Worm (Caenorhabditis elegans) whole organism, L2 larva: ENCODE data around the gene Y42A5A.3.
A peak's percentile ranks its signal among the peaks of the same experiment; 100 is the strongest.
"Not testable (repeated sequence)": the region's sequence is repeated elsewhere in the genome, so short reads cannot be mapped to it uniquely, and the experiment has no call there.

ENCODE experiments used
- Y55F3AM.14 ChIP-seq: fragments of 200-800 bp; sonication (Bioruptor generic); optimal IDR thresholded peaks from 2 replicates; lab custom pipeline; 2018; ENCODE audit warnings: mild to moderate bottlenecking, missing genetic modification characterization, missing compliant biosample characterization
- aly-2 ChIP-seq: fragments of 150-350 bp; optimal IDR thresholded peaks from 2 replicates; lab custom pipeline; 2014; ENCODE audit warnings: missing biosample characterization, missing genetic modification characterization
- blmp-1 ChIP-seq: sonication (generic microtip); optimal IDR thresholded peaks from 2 replicates; lab custom pipeline; 2017; ENCODE audit warnings: missing genetic modification characterization, mild to moderate bottlenecking, missing compliant biosample characterization, antibody characterized with exemption, moderate library complexity; ENCODE audit not compliant: insufficient read depth
- ceh-16 ChIP-seq: fragments of 150-350 bp; optimal IDR thresholded peaks from 2 replicates; lab custom pipeline; 2014; ENCODE audit warnings: missing biosample characterization, missing genetic modification characterization
- ceh-82 ChIP-seq: fragments of 150-350 bp; optimal IDR thresholded peaks from 2 replicates; lab custom pipeline; 2014; ENCODE audit warnings: missing biosample characterization, missing genetic modification characterization
- egl-27 ChIP-seq: sonication (generic microtip); optimal IDR thresholded peaks from 3 replicates; lab custom pipeline; 2017; ENCODE audit warnings: missing biosample characterization, missing genetic modification reagents, missing genetic modification characterization
- elt-1 ChIP-seq: fragments of 150-350 bp; optimal IDR thresholded peaks from 2 replicates; lab custom pipeline; 2014; ENCODE audit warnings: missing biosample characterization, missing genetic modification characterization
- elt-3 ChIP-seq: sonication (generic microtip); optimal IDR thresholded peaks from 2 replicates; lab custom pipeline; 2017; ENCODE audit warnings: missing biosample characterization, missing genetic modification characterization
- fos-1 ChIP-seq: fragments of 150-350 bp; optimal IDR thresholded peaks from 2 replicates; lab custom pipeline; 2014; ENCODE audit warnings: missing biosample characterization, missing genetic modification characterization
- lin-39 ChIP-seq: fragments of 150-350 bp; optimal IDR thresholded peaks from 2 replicates; lab custom pipeline; 2014; ENCODE audit warnings: missing biosample characterization, missing genetic modification reagents, missing genetic modification characterization
- lsy-2 ChIP-seq, 2 experiments: fragments of 150-350 bp in 1 of 2; sonication (generic microtip) in 1 of 2; optimal IDR thresholded peaks; 2 replicates each; lab custom pipeline; 2014 to 2017; ENCODE audit warnings: missing biosample characterization in 2 of 2, missing genetic modification characterization in 2 of 2
- mab-5 ChIP-seq: fragments of 150-350 bp; optimal IDR thresholded peaks from 2 replicates; lab custom pipeline; 2014; ENCODE audit warnings: missing biosample characterization, missing genetic modification characterization
- mbf-1 ChIP-seq: sonication (generic microtip); optimal IDR thresholded peaks from 2 replicates; lab custom pipeline; 2017; ENCODE audit warnings: missing biosample characterization, missing genetic modification characterization
- mdl-1 ChIP-seq, 2 experiments: fragments of 150-350 bp in 1 of 2; sonication (generic microtip) in 1 of 2; optimal IDR thresholded peaks; 2 replicates each; lab custom pipeline; 2017; ENCODE audit warnings: missing biosample characterization in 2 of 2, missing genetic modification characterization in 2 of 2
- nhr-10 ChIP-seq: sonication (generic microtip); optimal IDR thresholded peaks from 2 replicates; lab custom pipeline; 2017; ENCODE audit warnings: missing biosample characterization, missing genetic modification characterization
- nhr-129 ChIP-seq: fragments of 150-350 bp; optimal IDR thresholded peaks from 2 replicates; lab custom pipeline; 2014; ENCODE audit warnings: missing biosample characterization, missing genetic modification characterization
- nhr-21 ChIP-seq: fragments of 150-350 bp; optimal IDR thresholded peaks from 2 replicates; lab custom pipeline; 2014; ENCODE audit warnings: missing biosample characterization, missing genetic modification characterization
- nhr-23 ChIP-seq: fragments of 150-350 bp; optimal IDR thresholded peaks from 2 replicates; lab custom pipeline; 2014; ENCODE audit warnings: missing biosample characterization, missing genetic modification reagents, missing genetic modification characterization
- nhr-25 ChIP-seq: fragments of 150-350 bp; sonication (generic microtip); optimal IDR thresholded peaks from 3 replicates; lab custom pipeline; 2014; ENCODE audit warnings: missing biosample characterization, missing genetic modification characterization
- nhr-6 ChIP-seq: fragments of 150-350 bp; optimal IDR thresholded peaks from 2 replicates; lab custom pipeline; 2014; ENCODE audit warnings: missing biosample characterization, missing genetic modification characterization
- nhr-77 ChIP-seq: fragments of 150-350 bp; optimal IDR thresholded peaks from 2 replicates; lab custom pipeline; 2014; ENCODE audit warnings: missing biosample characterization, missing genetic modification characterization
- sem-4 ChIP-seq: fragments of 150-350 bp; optimal IDR thresholded peaks from 2 replicates; lab custom pipeline; 2014; ENCODE audit warnings: missing biosample characterization, missing genetic modification reagents, missing genetic modification characterization
- sma-9 ChIP-seq, 2 experiments: fragments of 150-350 bp in 1 of 2; sonication (generic microtip) in 1 of 2; optimal IDR thresholded peaks; 2 replicates each; lab custom pipeline; 2014 to 2016; ENCODE audit warnings: missing genetic modification characterization in 2 of 2, mild to moderate bottlenecking in 1 of 2, missing biosample characterization in 1 of 2, missing compliant biosample characterization in 1 of 2, missing genetic modification reagents in 1 of 2, moderate library complexity in 1 of 2
- snpc-4 ChIP-seq: fragments of 150-350 bp; optimal IDR thresholded peaks from 2 replicates; lab custom pipeline; 2014; ENCODE audit warnings: missing biosample characterization, missing genetic modification characterization
- unc-39 ChIP-seq: fragments of 150-350 bp; optimal IDR thresholded peaks from 2 replicates; lab custom pipeline; 2014; ENCODE audit warnings: missing biosample characterization, missing genetic modification characterization
- unc-55 ChIP-seq: fragments of 150-350 bp; sonication (generic microtip); optimal IDR thresholded peaks from 3 replicates; lab custom pipeline; 2014; ENCODE audit warnings: missing biosample characterization, missing genetic modification reagents, missing genetic modification characterization
- unc-62 ChIP-seq: fragments of 150-350 bp; optimal IDR thresholded peaks from 2 replicates; lab custom pipeline; 2014; ENCODE audit warnings: missing biosample characterization, missing genetic modification reagents, missing genetic modification characterization
- zag-1 ChIP-seq: fragments of 150-350 bp; optimal IDR thresholded peaks from 2 replicates; lab custom pipeline; 2014; ENCODE audit warnings: missing biosample characterization, missing genetic modification characterization
- ztf-1 ChIP-seq: fragments of 200-800 bp; sonication (Bioruptor generic); conservative IDR thresholded peaks from 2 replicates; pipeline ENCODE4 v1.3.6; 2022; ENCODE audit warnings: missing genetic modification characterization, missing compliant biosample characterization
- ztf-4 ChIP-seq: fragments of 150-350 bp; optimal IDR thresholded peaks from 2 replicates; lab custom pipeline; 2014; ENCODE audit warnings: missing biosample characterization, missing genetic modification characterization

Gene Y42A5A.3

ce11 chrV:11109647-11110046 lies 13.9 kb upstream of the Y42A5A.3 start, which contains the start of gene Y42A5A.5:
Y42A5A.5 (minus strand) TSS chrV:11109747.
- TF ChIP-seq nhr-10; mdl-1 (tag; optimal IDR thresholded peaks at IDR 0.05; lab: Kevin White, UChicago); lin-39 (tag; lab: Kevin White, UChicago): not testable (repeated sequence)

DNA sequence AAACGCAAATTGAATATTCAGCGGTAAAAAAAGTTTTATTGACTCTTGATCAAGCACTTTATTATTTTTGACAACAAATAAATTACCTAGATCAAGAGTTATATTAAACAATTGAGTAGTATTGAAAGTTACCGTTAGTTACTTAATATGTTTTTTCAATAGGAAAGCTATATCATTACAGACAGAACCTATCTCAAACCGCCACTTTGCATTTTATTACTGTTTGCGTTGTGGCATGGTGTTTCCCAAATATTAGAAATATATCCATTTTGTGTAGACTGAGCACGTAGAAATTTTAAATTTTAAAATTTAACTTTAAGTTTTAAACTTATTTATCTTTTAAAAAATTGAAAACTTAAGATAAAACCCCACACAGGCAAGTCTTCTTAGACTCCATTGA lies 8.6 kb upstream of the Y42A5A.3 start:
- TF ChIP-seq elt-3 (tag; lab: Kevin White, UChicago), result no peak
- TF ChIP-seq mbf-1, result no peak
- no peak for TF ChIP-seq nhr-6 (tag; lab: Kevin White, UChicago)
- no peak for TF ChIP-seq ztf-1
- no peak for TF ChIP-seq nhr-23 (tag; lab: Kevin White, UChicago)
- no peak for TF ChIP-seq fos-1 (tag; lab: Kevin White, UChicago)

DNA sequence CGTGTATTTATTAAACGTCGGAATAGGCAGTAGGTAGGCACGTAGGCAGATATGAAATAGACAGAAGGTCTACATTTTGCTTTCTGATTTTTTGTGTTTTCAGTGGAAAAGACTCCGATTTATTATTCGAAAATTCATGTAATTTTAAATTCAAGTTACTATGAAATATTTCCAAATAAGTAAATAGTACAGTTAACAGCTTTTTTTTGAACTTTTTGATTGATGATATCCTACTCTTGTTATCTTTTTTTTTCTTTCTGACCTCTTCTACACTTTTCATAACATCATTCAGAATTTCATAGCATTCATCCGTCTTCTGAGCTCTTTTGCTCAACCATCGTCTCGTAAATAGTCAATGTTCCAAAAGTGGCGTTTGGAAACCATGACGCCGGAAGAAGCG lies 2.8 kb upstream of the Y42A5A.3 start, which contains the start of gene cdkl-1:
Gene cdkl-1 (plus strand): TSS at position 301 of the 400 bp plus-strand sequence.
- TF ChIP-seq unc-62 (GFP tag; lab: Kevin White, UChicago) (no peak), lin-39 (tag; lab: Kevin White, UChicago) (no peak), ceh-82 (tag; lab: Kevin White, UChicago) (no peak), elt-1 (tag; lab: Kevin White, UChicago) (no peak)
- TF ChIP-seq, all 48 proteins: peak for 0

DNA sequence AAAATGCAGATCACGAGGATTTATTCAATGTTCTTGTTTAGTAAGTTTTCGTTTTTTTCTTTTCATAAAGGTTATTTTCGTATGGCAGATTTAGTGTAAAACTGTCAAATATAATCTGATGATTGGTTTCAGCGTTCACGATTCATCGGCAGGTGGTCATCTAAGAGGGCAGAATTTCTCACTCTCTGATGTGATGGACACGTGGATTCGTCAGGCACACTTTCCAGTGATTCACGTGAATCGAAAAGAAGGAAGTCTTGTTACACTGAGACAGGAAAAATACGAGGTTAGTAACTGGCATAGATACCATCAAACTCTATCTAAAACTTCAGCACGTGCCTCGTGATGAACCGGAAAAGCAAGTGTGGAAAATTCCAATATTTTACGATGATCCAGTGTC lies 1.1 kb downstream of the Y42A5A.3 start:
- no peak for TF ChIP-seq fos-1 (tag; lab: Kevin White, UChicago)
- peak; percentile 28 for TF ChIP-seq sma-9 (GFP tag; optimal IDR thresholded peaks at IDR 0.05; lab: Kevin White, UChicago)
- TF ChIP-seq sma-9 (tag; optimal IDR thresholded peaks at IDR 0.05; lab: Kevin White, UChicago), result no peak
- TF ChIP-seq nhr-129, result peak; percentile 2
- no peak for TF ChIP-seq lsy-2 (tag; optimal IDR thresholded peaks at IDR 0.05; lab: Kevin White, UChicago)
- no peak for TF ChIP-seq ztf-4
- no peak for TF ChIP-seq zag-1
- TF ChIP-seq mbf-1, result no peak
- no peak for TF ChIP-seq nhr-77 (tag; lab: Kevin White, UChicago)
- no peak for TF ChIP-seq sem-4 (tag; lab: Kevin White, UChicago)
- TF ChIP-seq mab-5 (tag; lab: Kevin White, UChicago), result no peak
- TF ChIP-seq nhr-6 (tag; lab: Kevin White, UChicago), result no peak
- no peak for TF ChIP-seq unc-39
- TF ChIP-seq unc-55 (GFP tag; lab: Kevin White, UChicago), result no peak
- peak; percentile 70 for TF ChIP-seq blmp-1 (tag; lab: Kevin White, UChicago)
- TF ChIP-seq egl-27 (tag; lab: Kevin White, UChicago), result no peak
- no peak for TF ChIP-seq elt-3 (tag; lab: Kevin White, UChicago)
- peak; percentile 84 for TF ChIP-seq nhr-25
- no peak for TF ChIP-seq nhr-21 (tag; lab: Kevin White, UChicago)
- no peak for TF ChIP-seq ceh-16
- no peak for TF ChIP-seq Y55F3AM.14 (GFP tag; lab: Kevin White, UChicago)
- TF ChIP-seq, all 48 proteins: peak for 4

ce11 chrV:11093163-11094091 lies 2.3 kb downstream of the Y42A5A.3 start, which contains the start of gene lact-8:
lact-8 (minus strand) TSS chrV:11093607.
- TF ChIP-seq sem-4 (tag; lab: Kevin White, UChicago) (no peak), elt-1 (tag; lab: Kevin White, UChicago) (no peak), aly-2 (no peak), unc-62 (GFP tag; lab: Kevin White, UChicago) (no peak), blmp-1 (tag; lab: Kevin White, UChicago) (peak; percentile 55), snpc-4 (tag; lab: Kevin White, UChicago) (no peak)
